Worm (Caenorhabditis elegans) whole organism, young adult: Measurements from ENCODE around the gene T27E4.7.

Source experiments
- F52B5.7 ChIP-seq: sonication (generic microtip); optimal IDR thresholded peaks from 2 replicates; lab custom pipeline; 2016; ENCODE audit warnings: mild to moderate bottlenecking, missing genetic modification characterization, missing compliant biosample characterization
- F55B11.4 ChIP-seq: sonication (generic microtip); optimal IDR thresholded peaks from 2 replicates; lab custom pipeline; 2016; ENCODE audit warnings: missing compliant biosample characterization, missing genetic modification characterization, borderline replicate concordance; ENCODE audit not compliant: insufficient read depth
- egl-18 ChIP-seq: fragments of 200-800 bp; sonication (Bioruptor generic); IDR thresholded peaks from 2 replicates; pipeline ENCODE4 v1.3.6; 2022; ENCODE audit warnings: missing genetic modification reagents, missing genetic modification characterization, missing compliant biosample characterization
- pbrm-1 ChIP-seq: fragments of 200-800 bp; sonication (Bioruptor generic); IDR thresholded peaks from 2 replicates; pipeline ENCODE4 v1.3.6; 2022; ENCODE audit warnings: missing genetic modification reagents, missing genetic modification characterization, missing compliant biosample characterization

DNA sequence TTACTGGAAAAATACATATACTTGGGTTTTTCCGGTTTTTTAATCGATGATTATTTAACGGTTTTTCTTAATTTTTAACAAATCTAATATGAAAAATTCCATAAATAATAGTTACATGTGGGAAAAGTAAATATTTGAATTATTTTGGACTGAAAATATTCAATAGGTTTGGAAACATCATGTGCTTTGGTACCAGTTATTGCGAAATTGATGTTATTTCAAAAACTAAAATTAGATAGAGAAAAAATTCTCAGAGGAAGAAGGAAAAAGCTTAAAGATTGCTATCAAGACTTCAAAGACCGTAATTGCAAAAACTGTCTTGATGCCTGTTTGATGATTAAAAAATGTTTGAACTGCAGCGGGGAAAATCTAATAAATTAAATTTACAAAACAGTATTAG, 11.1 kb downstream of the T27E4.7 start:
- TF ChIP-seq egl-18 (GFP tag; lab: Robert Waterston, UW) (no peak), F52B5.7 (tag; lab: Kevin White, UChicago) (no peak), F55B11.4 (tag; lab: Kevin White, UChicago) (no peak), pbrm-1 (GFP tag; lab: Robert Waterston, UW) (no peak)
